Worm (Caenorhabditis elegans): ENCODE data around the gene abt-1.

abt-1 gene

DNA sequence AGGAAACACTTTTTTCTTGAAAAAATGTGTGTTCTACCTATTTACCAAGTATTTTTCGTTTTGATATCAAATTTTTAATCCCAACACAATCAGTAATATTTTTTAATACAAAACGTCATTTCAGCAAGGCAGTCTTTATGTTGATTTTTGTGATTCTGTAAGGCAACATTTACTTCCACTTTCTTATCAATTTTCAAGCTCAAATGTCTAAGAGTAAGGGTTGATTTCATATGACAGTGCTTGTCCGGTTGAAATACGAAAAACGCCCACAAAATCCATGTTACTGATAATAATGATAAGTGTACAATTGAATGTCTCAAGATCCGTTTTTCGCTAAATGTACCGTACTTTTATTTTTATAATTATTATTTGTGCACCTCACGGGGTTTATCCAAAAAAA lies 21.4 kb upstream of the abt-1 start:
- TF ChIP-seq him-1 (tag; optimal IDR thresholded peaks at IDR 0.05) (no peak), dao-5 (tag; optimal IDR thresholded peaks at IDR 0.05) (no peak), W03F9.2 (tag; optimal IDR thresholded peaks at IDR 0.05) (no peak)

DNA sequence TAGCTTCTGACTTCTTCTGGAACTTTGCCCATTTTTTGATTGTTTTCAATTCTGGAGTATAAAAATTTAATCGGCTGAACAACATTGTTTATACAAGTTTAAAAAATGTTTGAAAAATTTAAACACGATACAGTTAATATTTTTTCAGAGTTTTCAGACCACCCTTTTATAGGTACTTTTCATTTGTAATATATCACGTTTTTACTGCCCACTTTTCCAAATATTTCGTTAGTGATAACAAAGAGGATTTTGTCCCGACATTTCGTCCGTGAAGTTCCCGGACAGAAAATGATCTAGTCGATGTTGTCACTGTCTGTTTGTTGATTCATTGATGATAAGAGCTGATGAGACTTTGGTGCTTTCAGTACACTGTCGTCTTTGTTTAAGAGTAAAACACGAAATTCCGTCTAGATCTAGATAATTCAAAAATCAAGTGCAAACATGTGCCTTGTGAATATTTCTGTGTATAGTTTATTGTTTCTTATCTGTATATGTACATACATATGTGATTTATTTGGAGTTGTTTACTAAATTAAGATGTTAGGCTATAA lies 20.6 kb upstream of the abt-1 start, which contains the start of gene ech-9:
Gene ech-9, minus strand, starts transcription at position 51 of the 551 bp plus-strand sequence.
- no peak for TF ChIP-seq W03F9.2 (tag; optimal IDR thresholded peaks at IDR 0.05)
- TF ChIP-seq him-1 (tag; optimal IDR thresholded peaks at IDR 0.05) = no peak
- no peak for TF ChIP-seq dao-5 (tag; optimal IDR thresholded peaks at IDR 0.05)

ce11 chrIV:10232456-10232855 lies 17.7 kb upstream of the abt-1 start, which contains the start of gene F01G10.4:
TSS of gene F01G10.4 (minus strand) at chrIV:10232556.
- TF ChIP-seq W03F9.2 (tag; optimal IDR thresholded peaks at IDR 0.05) (no peak), him-1 (tag; optimal IDR thresholded peaks at IDR 0.05) (no peak), dao-5 (tag; optimal IDR thresholded peaks at IDR 0.05) (no peak)

ce11 chrIV:10230971-10231370 lies 16.3 kb upstream of the abt-1 start, which contains the start of gene F01G10.5:
TSS of gene F01G10.5 (minus strand) at chrIV:10231071.
- TF ChIP-seq W03F9.2 (tag; optimal IDR thresholded peaks at IDR 0.05) (no peak), dao-5 (tag; optimal IDR thresholded peaks at IDR 0.05) (no peak), him-1 (tag; optimal IDR thresholded peaks at IDR 0.05) (no peak)

- TF ChIP-seq dao-5 (tag; optimal IDR thresholded peaks at IDR 0.05) (no peak), W03F9.2 (tag; optimal IDR thresholded peaks at IDR 0.05) (no peak), him-1 (tag; optimal IDR thresholded peaks at IDR 0.05) (no peak)
These were observed 12.8 kb upstream of the abt-1 start, which contains the start of gene F01G10.6 for ce11 chrIV:10227534-10227933. TSS of gene F01G10.6 (minus strand) at chrIV:10227634.

- TF ChIP-seq W03F9.2 (tag; optimal IDR thresholded peaks at IDR 0.05) = no peak
- TF ChIP-seq dao-5 (tag; optimal IDR thresholded peaks at IDR 0.05) = no peak
- TF ChIP-seq him-1 (tag; optimal IDR thresholded peaks at IDR 0.05) = no peak
These were observed 9.0 kb upstream of the abt-1 start, which contains the start of gene nas-12 for ce11 chrIV:10223723-10224122. TSS of gene nas-12 (plus strand) at chrIV:10224023.

DNA sequence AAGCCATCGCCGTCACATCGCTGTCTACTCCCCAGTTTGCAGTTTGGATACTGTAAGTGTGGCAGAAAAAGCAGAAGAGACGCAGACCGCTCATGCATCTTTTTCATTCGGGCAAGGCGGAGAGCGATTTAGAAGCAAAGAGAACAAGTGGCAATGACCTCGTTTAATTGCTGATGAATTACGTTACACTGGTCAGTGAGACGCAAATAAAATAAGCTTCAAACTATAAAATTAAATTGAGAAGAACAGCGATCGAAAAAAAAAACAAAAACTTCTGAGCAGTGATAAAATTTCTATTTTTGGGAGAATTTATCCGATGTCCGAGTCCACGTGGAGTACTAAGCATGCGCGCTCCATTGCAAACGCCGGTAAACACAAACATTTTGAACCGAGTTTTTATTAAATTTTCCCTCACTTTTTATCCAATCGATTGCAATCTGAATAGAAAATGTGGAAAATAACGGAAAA lies 7.4 kb upstream of the abt-1 start, which contains the start of gene C24F3.2:
Gene C24F3.2, plus strand, starts transcription at position 418 of the 468 bp plus-strand sequence.
- TF ChIP-seq him-1 (tag; optimal IDR thresholded peaks at IDR 0.05) (peak; percentile 7), W03F9.2 (tag; optimal IDR thresholded peaks at IDR 0.05) (no peak)

DNA sequence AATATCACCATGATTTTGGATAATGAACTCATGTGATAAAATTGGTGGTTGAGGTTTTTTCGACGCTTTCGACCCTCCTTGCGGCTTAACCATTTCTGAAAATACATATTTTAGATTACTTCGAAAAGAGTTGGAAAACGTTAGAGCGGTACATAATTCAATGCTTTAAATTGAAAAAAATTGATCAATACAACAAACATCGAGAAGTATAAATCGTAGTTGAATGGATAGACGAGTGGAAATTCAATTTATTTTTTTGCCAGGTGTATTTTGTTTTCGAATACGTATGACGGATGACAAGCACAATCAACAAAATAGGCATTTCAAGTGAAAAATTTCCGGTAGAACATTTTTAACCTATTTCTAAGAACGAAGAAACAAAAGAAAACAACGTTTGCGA lies 6.5 kb upstream of the abt-1 start, which contains the start of gene tram-1:
Gene tram-1, minus strand, starts transcription at position 101 of the 400 bp plus-strand sequence.
- no peak for TF ChIP-seq dao-5 (tag; optimal IDR thresholded peaks at IDR 0.05)

ce11 chrIV:10219208-10219607 lies 4.5 kb upstream of the abt-1 start, which contains the start of gene qns-1:
TSS of gene qns-1 (minus strand) at chrIV:10219308.
- no peak for TF ChIP-seq dao-5 (tag; optimal IDR thresholded peaks at IDR 0.05)
- no peak for TF ChIP-seq him-1 (tag; optimal IDR thresholded peaks at IDR 0.05)
- no peak for TF ChIP-seq W03F9.2 (tag; optimal IDR thresholded peaks at IDR 0.05)

ce11 chrIV:10216704-10217296 lies 2.1 kb upstream of the abt-1 start:
- TF ChIP-seq dao-5 (tag; optimal IDR thresholded peaks at IDR 0.05) = no peak
- TF ChIP-seq W03F9.2 (tag; optimal IDR thresholded peaks at IDR 0.05) = no peak
- TF ChIP-seq him-1 (tag; optimal IDR thresholded peaks at IDR 0.05) = no peak

DNA sequence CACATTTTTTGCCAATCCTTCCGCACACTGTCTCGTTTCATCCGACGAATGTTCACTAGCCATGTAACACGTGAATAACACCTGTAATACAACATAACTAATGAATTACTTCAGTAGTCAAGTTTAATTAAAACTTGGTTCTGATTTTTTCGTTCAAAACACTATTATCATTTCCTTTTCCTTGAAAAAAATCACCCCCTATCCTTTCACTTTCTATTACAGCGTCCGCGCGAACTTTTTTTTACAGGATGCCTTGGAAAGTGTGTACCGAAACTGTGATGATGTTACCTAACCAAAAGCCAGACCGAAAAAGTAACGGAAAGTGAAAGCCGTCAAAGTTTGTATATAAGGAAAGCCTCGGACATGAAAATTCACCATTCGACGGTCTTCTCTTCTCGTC lies 1.4 kb upstream of the abt-1 start, which contains the start of gene col-124:
Gene col-124, plus strand, starts transcription at position 374 of the 400 bp plus-strand sequence.
- no peak for TF ChIP-seq W03F9.2 (tag; optimal IDR thresholded peaks at IDR 0.05)
- no peak for TF ChIP-seq dao-5 (tag; optimal IDR thresholded peaks at IDR 0.05)
- TF ChIP-seq him-1 (tag; optimal IDR thresholded peaks at IDR 0.05) = no peak

- TF ChIP-seq W03F9.2 (tag; optimal IDR thresholded peaks at IDR 0.05) = no peak
- no peak for TF ChIP-seq dao-5 (tag; optimal IDR thresholded peaks at IDR 0.05)
- no peak for TF ChIP-seq him-1 (tag; optimal IDR thresholded peaks at IDR 0.05)
These were observed 682 bp upstream of the abt-1 start for ce11 chrIV:10215393-10215792.

DNA sequence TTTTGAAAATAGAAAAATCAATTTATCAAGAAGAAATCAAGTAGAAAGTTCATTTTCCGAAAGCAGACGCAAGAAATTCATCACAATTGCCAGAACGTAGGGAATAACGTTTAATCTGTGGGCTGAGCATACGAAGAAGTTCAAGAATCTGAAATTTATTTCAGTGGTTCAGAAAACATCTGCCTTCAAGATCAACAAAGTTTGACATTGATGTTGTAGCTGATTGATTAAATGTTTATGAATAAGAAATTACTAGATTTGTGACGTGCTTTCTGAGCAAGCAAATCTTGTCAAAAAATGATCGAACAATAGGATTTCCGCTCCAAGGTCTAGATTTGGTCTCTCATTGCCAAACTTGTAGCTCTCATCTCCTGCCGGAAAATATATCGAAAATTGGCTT lies 8.5 kb downstream of the abt-1 start, which contains the start of gene K04D7.6:
Gene K04D7.6, minus strand, starts transcription at position 101 of the 400 bp plus-strand sequence.
- TF ChIP-seq dao-5 (tag; optimal IDR thresholded peaks at IDR 0.05) (no peak), W03F9.2 (tag; optimal IDR thresholded peaks at IDR 0.05) (no peak), him-1 (tag; optimal IDR thresholded peaks at IDR 0.05) (no peak)

DNA sequence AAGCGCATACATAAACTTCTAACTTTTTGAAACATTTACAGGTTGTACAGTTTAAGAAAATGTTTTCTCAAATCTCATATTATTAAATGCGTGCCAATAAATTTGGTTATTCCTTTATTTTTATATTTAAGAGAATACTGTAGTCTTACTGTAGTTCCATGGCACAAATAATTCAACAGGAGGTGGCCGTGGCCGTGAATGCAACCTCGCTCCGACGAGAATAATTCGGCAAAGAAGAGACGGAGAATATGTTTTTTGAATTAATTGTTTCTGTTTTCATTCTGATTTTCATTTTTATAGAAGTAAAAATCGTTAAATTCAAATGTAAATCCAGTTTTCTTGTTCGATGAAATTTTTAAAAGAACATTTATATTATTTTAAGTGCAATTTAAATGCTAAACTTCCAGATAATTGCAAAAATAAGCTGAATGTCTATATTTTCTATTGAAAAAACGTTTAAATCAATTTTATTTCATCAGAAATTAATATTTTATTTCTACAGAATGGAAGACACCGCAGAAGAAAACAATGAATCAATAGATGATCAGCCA lies 17.3 kb downstream of the abt-1 start, which contains the start of gene gon-4:
Gene gon-4, plus strand, starts transcription at position 501 of the 551 bp plus-strand sequence.
- TF ChIP-seq dao-5 (tag; optimal IDR thresholded peaks at IDR 0.05) (no peak), W03F9.2 (tag; optimal IDR thresholded peaks at IDR 0.05) (peak; percentile 50)

Measured in whole organism, L4/young adult.